Fruit fly (Drosophila melanogaster): Measurements from ENCODE around the gene Spn38F.

- TF ChIP-seq Dll (optimal IDR thresholded peaks at IDR 0.05) (no peak), usp (GFP tag; optimal IDR thresholded peaks at IDR 0.05) (no peak), pan (optimal IDR thresholded peaks at IDR 0.05) (no peak), EcR (GFP tag; optimal IDR thresholded peaks at IDR 0.05) (no peak), psq (optimal IDR thresholded peaks at IDR 0.05) (no peak), CG8478 (optimal IDR thresholded peaks at IDR 0.05) (no peak)
These were observed 13.8 kb upstream of the Spn38F start for dm6 chr2L:20851592-20851991.
